Fruit fly (Drosophila melanogaster) whole organism, prepupa: ENCODE measurements around the gene CG4098.

Experiments used
- CG10631 ChIP-seq: fragments of 200-800 bp; sonication (Bioruptor generic); optimal IDR thresholded peaks from 2 replicates; lab custom pipeline; 2016; ENCODE audit warnings: missing biosample characterization, missing genetic modification characterization
- CG11294 ChIP-seq: fragments of 200-800 bp; sonication (Bioruptor generic); IDR thresholded peaks from 2 replicates; pipeline ENCODE4 v1.3.6; 2022; ENCODE audit warnings: missing biosample characterization, missing genetic modification characterization
- CG15336 ChIP-seq: fragments of 200-800 bp; sonication (Bioruptor generic); IDR thresholded peaks from 2 replicates; pipeline ENCODE4 v1.3.6; 2022; ENCODE audit warnings: missing biosample characterization, missing genetic modification characterization
- CG1621 ChIP-seq: fragments of 200-800 bp; sonication (Bioruptor generic); optimal IDR thresholded peaks from 3 replicates; lab custom pipeline; 2018; ENCODE audit warnings: missing biosample characterization, mild to moderate bottlenecking, missing genetic modification characterization
- CG16779 ChIP-seq: fragments of 200-800 bp; sonication (Bioruptor generic); optimal IDR thresholded peaks from 3 replicates; lab custom pipeline; 2017; ENCODE audit warnings: missing biosample characterization, mild to moderate bottlenecking, missing genetic modification characterization
- CG31627 ChIP-seq: fragments of 200-800 bp; sonication (Bioruptor generic); optimal IDR thresholded peaks from 3 replicates; lab custom pipeline; 2016; ENCODE audit warnings: missing biosample characterization, missing genetic modification characterization
- CG32006 ChIP-seq: fragments of 200-800 bp; sonication (Bioruptor generic); optimal IDR thresholded peaks from 3 replicates; lab custom pipeline; 2017; ENCODE audit warnings: missing biosample characterization, mild to moderate bottlenecking, missing genetic modification characterization
- CG34406 ChIP-seq: fragments of 200-800 bp; sonication (Bioruptor generic); optimal IDR thresholded peaks from 3 replicates; lab custom pipeline; 2016; ENCODE audit warnings: missing biosample characterization, missing genetic modification characterization
- CG3919 ChIP-seq: fragments of 200-800 bp; sonication (Bioruptor generic); optimal IDR thresholded peaks from 3 replicates; lab custom pipeline; 2016; ENCODE audit warnings: missing biosample characterization, missing genetic modification characterization
- CG6163 ChIP-seq: fragments of 200-800 bp; sonication (Bioruptor generic); IDR thresholded peaks from 3 replicates; pipeline ENCODE4 v1.3.6; 2022; ENCODE audit warnings: missing biosample characterization, missing genetic modification characterization
- CG6276 ChIP-seq: fragments of 200-800 bp; sonication (Bioruptor generic); optimal IDR thresholded peaks from 2 replicates; lab custom pipeline; 2017; ENCODE audit warnings: missing biosample characterization, mild to moderate bottlenecking, missing genetic modification characterization
- CG6792 ChIP-seq: fragments of 200-800 bp; sonication (Bioruptor generic); optimal IDR thresholded peaks from 3 replicates; lab custom pipeline; 2016; ENCODE audit warnings: missing biosample characterization, missing genetic modification characterization
- CG6808 ChIP-seq: fragments of 200-800 bp; sonication (Bioruptor generic); optimal IDR thresholded peaks from 3 replicates; lab custom pipeline; 2017; ENCODE audit warnings: missing biosample characterization, missing genetic modification characterization, mild to moderate bottlenecking, moderate library complexity, missing genetic modification reagents
- CG6854 ChIP-seq: fragments of 200-800 bp; sonication (Bioruptor generic); optimal IDR thresholded peaks from 2 replicates; lab custom pipeline; 2017; ENCODE audit warnings: missing biosample characterization, mild to moderate bottlenecking, missing genetic modification characterization
- CG7368 ChIP-seq: fragments of 200-800 bp; sonication (Bioruptor generic); optimal IDR thresholded peaks from 3 replicates; lab custom pipeline; 2016; ENCODE audit warnings: missing biosample characterization, missing genetic modification characterization
- CG8319 ChIP-seq: fragments of 200-800 bp; sonication (Bioruptor generic); optimal IDR thresholded peaks from 3 replicates; lab custom pipeline; 2016; ENCODE audit warnings: missing biosample characterization, missing genetic modification characterization
- CG8632 ChIP-seq: fragments of 200-800 bp; sonication (Bioruptor generic); optimal IDR thresholded peaks from 3 replicates; lab custom pipeline; 2016; ENCODE audit warnings: missing biosample characterization, missing genetic modification characterization
- CG9139 ChIP-seq: fragments of 200-800 bp; sonication (Bioruptor generic); optimal IDR thresholded peaks from 3 replicates; lab custom pipeline; 2017; ENCODE audit warnings: missing biosample characterization, mild to moderate bottlenecking, missing genetic modification characterization
- Eip75B ChIP-seq: fragments of 200-800 bp; sonication (Bioruptor generic); optimal IDR thresholded peaks from 3 replicates; lab custom pipeline; 2016; ENCODE audit warnings: missing biosample characterization, missing genetic modification characterization
- Eip78C ChIP-seq: fragments of 200-800 bp; sonication (Bioruptor generic); peaks from one replicate; lab custom pipeline; 2016; ENCODE audit warnings: missing biosample characterization, missing genetic modification characterization
- Eip93F ChIP-seq: fragments of 200-800 bp; sonication (Bioruptor generic); optimal IDR thresholded peaks from 2 replicates; lab custom pipeline; 2016; ENCODE audit warnings: missing biosample characterization, mild to moderate bottlenecking, missing genetic modification characterization
- Ets21C ChIP-seq: fragments of 200-800 bp; sonication (Bioruptor generic); optimal IDR thresholded peaks from 3 replicates; lab custom pipeline; 2016; ENCODE audit warnings: missing biosample characterization, missing genetic modification characterization
- Ets96B ChIP-seq: fragments of 200-800 bp; optimal IDR thresholded peaks from 2 replicates; lab custom pipeline; 2019; ENCODE audit warnings: missing biosample characterization, mild to moderate bottlenecking, missing genetic modification characterization, moderate library complexity
- Hr38 ChIP-seq: sonication (Bioruptor generic); optimal IDR thresholded peaks from 2 replicates; lab custom pipeline; 2016; ENCODE audit warnings: missing biosample characterization, missing genetic modification characterization
- Hr39 ChIP-seq: fragments of 200-800 bp; sonication (Bioruptor generic); optimal IDR thresholded peaks from 2 replicates; lab custom pipeline; 2016; ENCODE audit warnings: missing biosample characterization, missing genetic modification characterization
- Hr4 ChIP-seq: fragments of 200-800 bp; sonication (Bioruptor generic); optimal IDR thresholded peaks from 3 replicates; lab custom pipeline; 2016; ENCODE audit warnings: missing biosample characterization, missing genetic modification characterization
- Met ChIP-seq: fragments of 200-800 bp; sonication (Bioruptor generic); optimal IDR thresholded peaks from 3 replicates; lab custom pipeline; 2016; ENCODE audit warnings: missing biosample characterization, missing genetic modification characterization
- OdsH ChIP-seq: fragments of 200-800 bp; sonication (Bioruptor generic); optimal IDR thresholded peaks from 3 replicates; lab custom pipeline; 2016; ENCODE audit warnings: missing biosample characterization, missing genetic modification characterization
- Smox ChIP-seq: fragments of 200-800 bp; sonication (Bioruptor generic); optimal IDR thresholded peaks from 3 replicates; lab custom pipeline; 2016; ENCODE audit warnings: missing biosample characterization, missing genetic modification characterization
- Sox14 ChIP-seq: fragments of 200-800 bp; sonication (Bioruptor generic); optimal IDR thresholded peaks from 3 replicates; lab custom pipeline; 2016; ENCODE audit warnings: missing biosample characterization, missing genetic modification characterization
- Sox15 ChIP-seq: fragments of 200-800 bp; sonication (Bioruptor generic); optimal IDR thresholded peaks from 3 replicates; lab custom pipeline; 2016; ENCODE audit warnings: missing biosample characterization, missing genetic modification characterization
- achi ChIP-seq: fragments of 200-800 bp; sonication (Bioruptor generic); optimal IDR thresholded peaks from 3 replicates; lab custom pipeline; 2016; ENCODE audit warnings: missing biosample characterization, missing genetic modification characterization
- acj6 ChIP-seq: fragments of 200-800 bp; sonication (Bioruptor generic); optimal IDR thresholded peaks from 3 replicates; lab custom pipeline; 2016; ENCODE audit warnings: missing biosample characterization, missing genetic modification characterization
- cyc ChIP-seq: fragments of 200-800 bp; sonication (Bioruptor generic); optimal IDR thresholded peaks from 3 replicates; lab custom pipeline; 2016; ENCODE audit warnings: missing biosample characterization, missing genetic modification characterization
- dac ChIP-seq: fragments of 200-800 bp; sonication (Bioruptor generic); optimal IDR thresholded peaks from 2 replicates; lab custom pipeline; 2017; ENCODE audit warnings: missing biosample characterization, mild to moderate bottlenecking, missing genetic modification characterization
- dsx ChIP-seq: fragments of 200-800 bp; optimal IDR thresholded peaks from 3 replicates; lab custom pipeline; 2019; ENCODE audit warnings: missing biosample characterization, mild to moderate bottlenecking, missing genetic modification characterization, moderate library complexity; ENCODE audit not compliant: poor library complexity, severe bottlenecking
- eg ChIP-seq: fragments of 200-800 bp; sonication (Bioruptor generic); IDR thresholded peaks from 3 replicates; pipeline ENCODE4 v1.3.6; 2022; ENCODE audit warnings: missing biosample characterization, missing genetic modification characterization
- esn ChIP-seq: fragments of 200-800 bp; sonication (Bioruptor generic); optimal IDR thresholded peaks from 2 replicates; lab custom pipeline; 2016; ENCODE audit warnings: missing biosample characterization, mild to moderate bottlenecking, missing genetic modification characterization, moderate library complexity
- fd59A ChIP-seq: fragments of 200-800 bp; sonication (Bioruptor generic); optimal IDR thresholded peaks from 2 replicates; lab custom pipeline; 2017; ENCODE audit warnings: missing biosample characterization, mild to moderate bottlenecking, missing genetic modification characterization, missing genetic modification reagents
- fd85E ChIP-seq: fragments of 200-800 bp; sonication (Bioruptor generic); optimal IDR thresholded peaks from 3 replicates; lab custom pipeline; 2016; ENCODE audit warnings: missing biosample characterization, missing genetic modification characterization
- fkh ChIP-seq: fragments of 200-800 bp; sonication (Bioruptor generic); optimal IDR thresholded peaks from 3 replicates; lab custom pipeline; 2017; ENCODE audit warnings: missing biosample characterization, mild to moderate bottlenecking, missing genetic modification characterization, moderate library complexity
- lz ChIP-seq: fragments of 200-800 bp; sonication (Bioruptor generic); optimal IDR thresholded peaks from 3 replicates; lab custom pipeline; 2016; ENCODE audit warnings: missing biosample characterization, missing genetic modification characterization
- net ChIP-seq: fragments of 200-800 bp; sonication (Bioruptor generic); optimal IDR thresholded peaks from 3 replicates; lab custom pipeline; 2016; ENCODE audit warnings: missing biosample characterization, missing genetic modification characterization
- pdm3 ChIP-seq: fragments of 200-800 bp; sonication (Bioruptor generic); optimal IDR thresholded peaks from 3 replicates; lab custom pipeline; 2016; ENCODE audit warnings: missing biosample characterization, missing genetic modification characterization
- salr ChIP-seq, 2 experiments: fragments of 200-800 bp; sonication (Bioruptor generic); optimal IDR thresholded peaks; 3 replicates each; lab custom pipeline; 2016 to 2018; ENCODE audit warnings: missing biosample characterization in 2 of 2, missing genetic modification characterization in 2 of 2, mild to moderate bottlenecking in 1 of 2
- spab ChIP-seq: fragments of 200-800 bp; sonication (Bioruptor generic); optimal IDR thresholded peaks from 2 replicates; lab custom pipeline; 2017; ENCODE audit warnings: missing biosample characterization, mild to moderate bottlenecking, missing genetic modification characterization, missing genetic modification reagents
- topi ChIP-seq: fragments of 200-800 bp; sonication (Bioruptor generic); optimal IDR thresholded peaks from 3 replicates; lab custom pipeline; 2016; ENCODE audit warnings: missing biosample characterization, missing genetic modification characterization

Gene CG4098

dm6 chr3L:16582678-16583315, 26.4 kb downstream of the CG4098 start, which contains the start of gene Rpn12 (continued):
- TF ChIP-seq achi (GFP tag; lab: Kevin White, UChicago) (no peak), CG6792 (GFP tag; lab: Kevin White, UChicago) (no peak), net (GFP tag; lab: Kevin White, UChicago) (no peak), Smox (GFP tag; lab: Kevin White, UChicago) (no peak), CG6163 (GFP tag; lab: Robert Waterston, UW) (no peak), lz (GFP tag; lab: Kevin White, UChicago) (peak; percentile 53), Sox14 (peak; percentile 45), Met (GFP tag; lab: Kevin White, UChicago) (peak; percentile 38), Hr38 (GFP tag; lab: Kevin White, UChicago) (no peak), Ets96B (peak; percentile 17), dac (GFP tag; lab: Kevin White, UChicago) (no peak), CG32006 (GFP tag; lab: Kevin White, UChicago) (peak; percentile 20)
- TF ChIP-seq, all 60 proteins: peak for 22

dm6 chr3L:16581201-16581705, 27.9 kb downstream of the CG4098 start, which contains the start of gene Smn:
Gene Smn, minus strand, starts transcription at chr3L:16581547.
- peak; percentile 64 for TF ChIP-seq topi (GFP tag; lab: Kevin White, UChicago)
- TF ChIP-seq CG9139, result no peak
- TF ChIP-seq Ets21C, result peak; percentile 68
- peak; percentile 61 for TF ChIP-seq CG3919 (GFP tag; lab: Kevin White, UChicago)
- no peak for TF ChIP-seq CG32006 (GFP tag; lab: Kevin White, UChicago)
- TF ChIP-seq salr (GFP tag; optimal IDR thresholded peaks at IDR 0.05; lab: Kevin White, UChicago), result peak in 1 of 2 experiments; percentile 53
- peak; percentile 69 for TF ChIP-seq Hr39 (GFP tag; lab: Kevin White, UChicago)
- peak; percentile 81 for TF ChIP-seq fkh
- no peak for TF ChIP-seq CG11294 (GFP tag; lab: Robert Waterston, UW)
- peak; percentile 33 for TF ChIP-seq Sox15 (GFP tag; lab: Kevin White, UChicago)
- TF ChIP-seq achi (GFP tag; lab: Kevin White, UChicago), result peak; percentile 57
- TF ChIP-seq fd59A (GFP tag; lab: Kevin White, UChicago), result peak; percentile 32
- TF ChIP-seq Hr38 (GFP tag; lab: Kevin White, UChicago), result no peak
- TF ChIP-seq CG8632 (GFP tag; lab: Kevin White, UChicago), result peak; percentile 55
- peak; percentile 60 for TF ChIP-seq Hr4
- TF ChIP-seq CG6854, result no peak
- TF ChIP-seq Smox (GFP tag; lab: Kevin White, UChicago), result peak; percentile 60
- no peak for TF ChIP-seq CG1621 (tag; lab: Kevin White, UChicago)
- peak; percentile 63 for TF ChIP-seq acj6 (GFP tag; lab: Kevin White, UChicago)
- TF ChIP-seq CG8319, result peak; percentile 38
- peak; percentile 79 for TF ChIP-seq esn (GFP tag; lab: Kevin White, UChicago)
- peak; percentile 73 for TF ChIP-seq CG31627 (GFP tag; lab: Kevin White, UChicago)
- peak; percentile 72 for TF ChIP-seq pdm3 (GFP tag; lab: Kevin White, UChicago)
- TF ChIP-seq CG16779, result no peak
- no peak for TF ChIP-seq Eip93F
- TF ChIP-seq spab (GFP tag; lab: Kevin White, UChicago), result no peak
- peak; percentile 51 for TF ChIP-seq CG7368 (GFP tag; lab: Kevin White, UChicago)
- peak; percentile 62 for TF ChIP-seq CG10631 (GFP tag; lab: Kevin White, UChicago)
- TF ChIP-seq cyc (GFP tag; lab: Kevin White, UChicago), result peak; percentile 71
- TF ChIP-seq Ets96B, result peak; percentile 40
- no peak for TF ChIP-seq CG15336 (GFP tag; lab: Robert Waterston, UW)
- no peak for TF ChIP-seq CG6276 (GFP tag; lab: Kevin White, UChicago)
- peak; percentile 54 for TF ChIP-seq Sox14
- peak; percentile 67 for TF ChIP-seq lz (GFP tag; lab: Kevin White, UChicago)
- peak; percentile 51 for TF ChIP-seq CG34406 (GFP tag; lab: Kevin White, UChicago)
- no peak; the same call in 2 of the 3 replicates for TF ChIP-seq eg (GFP tag; lab: Robert Waterston, UW)
- TF ChIP-seq fd85E (GFP tag; lab: Kevin White, UChicago), result no peak
- peak; percentile 52 for TF ChIP-seq CG6792 (GFP tag; lab: Kevin White, UChicago)
- peak; percentile 2 for TF ChIP-seq CG6808 (GFP tag; lab: Kevin White, UChicago)
- TF ChIP-seq OdsH (GFP tag; lab: Kevin White, UChicago), result peak; percentile 71
- peak; percentile 87 for TF ChIP-seq Eip78C (GFP tag; lab: Kevin White, UChicago)
- TF ChIP-seq dsx (GFP tag; lab: Kevin White, UChicago), result no peak
- peak; percentile 69 for TF ChIP-seq Eip75B (GFP tag; lab: Kevin White, UChicago)
- TF ChIP-seq Met (GFP tag; lab: Kevin White, UChicago), result peak; percentile 69
